Fruit fly (Drosophila melanogaster) whole organism, embryonic: ENCODE measurements around the gene CG13085.
A peak's percentile ranks its signal among the peaks of the same experiment; 100 is the strongest.

Experiments
- Adf1 ChIP-seq: fragments of 200-800 bp; sonication (Bioruptor generic); IDR thresholded peaks from 2 replicates; pipeline ENCODE4 v1.3.6; 2022; ENCODE audit warnings: missing biosample characterization, missing genetic modification characterization
- Antp ChIP-seq: fragments of 200-800 bp; sonication (Bioruptor generic); optimal IDR thresholded peaks from 3 replicates; lab custom pipeline; 2016; ENCODE audit warnings: missing biosample characterization, missing genetic modification characterization
- B-H1 ChIP-seq: fragments of 200-800 bp; sonication (Bioruptor generic); IDR thresholded peaks from 3 replicates; pipeline ENCODE4 v1.3.6; 2022; ENCODE audit warnings: missing biosample characterization, missing genetic modification characterization
- BtbVII ChIP-seq: fragments of 200-800 bp; sonication (Bioruptor generic); optimal IDR thresholded peaks from 3 replicates; lab custom pipeline; 2017; ENCODE audit warnings: missing biosample characterization, mild to moderate bottlenecking, missing genetic modification characterization
- CG10565 ChIP-seq: fragments of 200-800 bp; sonication (Bioruptor generic); optimal IDR thresholded peaks from 3 replicates; lab custom pipeline; 2016; ENCODE audit warnings: missing biosample characterization, mild to moderate bottlenecking, missing genetic modification characterization
- CG10959 ChIP-seq: fragments of 200-800 bp; sonication (Bioruptor generic); IDR thresholded peaks from 2 replicates; pipeline ENCODE4 v1.3.6; 2022; ENCODE audit warnings: missing biosample characterization, missing genetic modification characterization
- CG12659 ChIP-seq: fragments of 200-800 bp; sonication (Bioruptor generic); optimal IDR thresholded peaks from 3 replicates; lab custom pipeline; 2017; ENCODE audit warnings: mild to moderate bottlenecking, missing biosample characterization, missing genetic modification reagents, missing genetic modification characterization
- CG14441 ChIP-seq: fragments of 200-800 bp; sonication (Bioruptor generic); IDR thresholded peaks from 2 replicates; pipeline ENCODE4 v1.3.6; 2022; ENCODE audit warnings: missing biosample characterization, missing genetic modification characterization
- CG17361 ChIP-seq: fragments of 200-800 bp; sonication (Bioruptor generic); IDR thresholded peaks from 3 replicates; pipeline ENCODE4 v1.3.6; 2022; ENCODE audit warnings: missing biosample characterization, missing genetic modification characterization
- CG3065 ChIP-seq: fragments of 200-800 bp; sonication (Bioruptor generic); optimal IDR thresholded peaks from 2 replicates; lab custom pipeline; 2016; ENCODE audit warnings: missing biosample characterization, missing genetic modification characterization
- CG3163 ChIP-seq: fragments of 200-800 bp; sonication (Bioruptor generic); optimal IDR thresholded peaks from 3 replicates; lab custom pipeline; 2016; ENCODE audit warnings: missing biosample characterization, missing genetic modification characterization
- CG3838 ChIP-seq: fragments of 200-800 bp; sonication (Bioruptor generic); optimal IDR thresholded peaks from 3 replicates; lab custom pipeline; 2016; ENCODE audit warnings: missing biosample characterization, missing genetic modification characterization
- CG4282 ChIP-seq: fragments of 200-800 bp; sonication (Bioruptor generic); optimal IDR thresholded peaks from 2 replicates; lab custom pipeline; 2016; ENCODE audit warnings: missing biosample characterization, missing genetic modification characterization
- CG5245 ChIP-seq: fragments of 200-800 bp; sonication (Bioruptor generic); optimal IDR thresholded peaks from 3 replicates; lab custom pipeline; 2016; ENCODE audit warnings: missing biosample characterization, missing genetic modification characterization
- CG6689 ChIP-seq: fragments of 200-800 bp; sonication (Bioruptor generic); IDR thresholded peaks from 2 replicates; pipeline ENCODE4 v1.3.6; 2022; ENCODE audit warnings: missing biosample characterization, missing genetic modification characterization
- CG7271 ChIP-seq: fragments of 200-800 bp; sonication (Bioruptor generic); optimal IDR thresholded peaks from 2 replicates; lab custom pipeline; 2018; ENCODE audit warnings: missing biosample characterization, mild to moderate bottlenecking, missing genetic modification characterization, moderate library complexity
- CG7745 ChIP-seq: fragments of 200-800 bp; sonication (Bioruptor generic); optimal IDR thresholded peaks from 2 replicates; lab custom pipeline; 2018; ENCODE audit warnings: missing biosample characterization, mild to moderate bottlenecking, missing genetic modification characterization, moderate library complexity
- CG8924 ChIP-seq: fragments of 200-800 bp; optimal IDR thresholded peaks from 3 replicates; lab custom pipeline; 2019; ENCODE audit warnings: missing biosample characterization, mild to moderate bottlenecking, missing genetic modification characterization, moderate library complexity
- Dfd ChIP-seq, 2 experiments: fragments of >200 bp; optimal IDR thresholded peaks; 2 replicates each; lab custom pipeline; 2017; ENCODE audit warnings: missing biosample characterization in 2 of 2, missing genetic modification characterization in 2 of 2
- Dip3 ChIP-seq: fragments of 200-800 bp; sonication (Bioruptor generic); optimal IDR thresholded peaks from 3 replicates; lab custom pipeline; 2016; ENCODE audit warnings: missing biosample characterization, missing genetic modification characterization
- Gsc ChIP-seq: fragments of 200-800 bp; sonication (Bioruptor generic); IDR thresholded peaks from 2 replicates; pipeline ENCODE4 v1.3.6; 2022; ENCODE audit warnings: missing biosample characterization, missing genetic modification characterization
- HLHmδ ChIP-seq: fragments of 200-800 bp; sonication (Bioruptor generic); optimal IDR thresholded peaks from 2 replicates; lab custom pipeline; 2018; ENCODE audit warnings: missing biosample characterization, mild to moderate bottlenecking, missing genetic modification characterization, moderate library complexity
- Hey ChIP-seq: fragments of 200-800 bp; sonication (Bioruptor generic); optimal IDR thresholded peaks from 3 replicates; lab custom pipeline; 2018; ENCODE audit warnings: missing biosample characterization, mild to moderate bottlenecking, missing genetic modification characterization
- Myb ChIP-seq: fragments of 200-800 bp; sonication (Bioruptor generic); optimal IDR thresholded peaks from 2 replicates; lab custom pipeline; 2016; ENCODE audit warnings: missing biosample characterization, missing genetic modification characterization
- Nf-YB ChIP-seq: fragments of 200-800 bp; sonication (Bioruptor generic); optimal IDR thresholded peaks from 3 replicates; lab custom pipeline; 2019; ENCODE audit warnings: missing biosample characterization, mild to moderate bottlenecking, missing genetic modification characterization, moderate library complexity
- Scr ChIP-seq: fragments of 200-800 bp; sonication (Bioruptor generic); IDR thresholded peaks from 2 replicates; pipeline ENCODE4 v1.3.6; 2022; ENCODE audit warnings: missing biosample characterization, missing genetic modification characterization; ENCODE audit not compliant: partially characterized antibody
- Trl ChIP-seq, 3 experiments: fragments of >200 bp in 2 of 3; fragments of 200-800 bp in 1 of 3; sonication (Bioruptor generic) in 1 of 3; optimal IDR thresholded peaks; 2 replicates in 1 of 3; 3 replicates in 2 of 3; lab custom pipeline; 2016 to 2017; ENCODE audit warnings: missing biosample characterization in 1 of 3, missing genetic modification characterization in 1 of 3
- ab ChIP-seq: fragments of 200-800 bp; sonication (Bioruptor generic); optimal IDR thresholded peaks from 2 replicates; lab custom pipeline; 2016; ENCODE audit warnings: missing biosample characterization, missing genetic modification characterization
- al ChIP-seq: fragments of 200-800 bp; sonication (Bioruptor generic); IDR thresholded peaks from 2 replicates; pipeline ENCODE4 v1.3.6; 2022; ENCODE audit warnings: missing biosample characterization, missing genetic modification characterization
- amos ChIP-seq: fragments of 200-800 bp; sonication (Bioruptor generic); IDR thresholded peaks from 2 replicates; pipeline ENCODE4 v1.3.6; 2022; ENCODE audit warnings: missing biosample characterization, missing genetic modification characterization; ENCODE audit not compliant: partially characterized antibody
- bcd ChIP-seq: fragments of 200-800 bp; sonication (Bioruptor generic); optimal IDR thresholded peaks from 2 replicates; lab custom pipeline; 2017; ENCODE audit warnings: missing biosample characterization, mild to moderate bottlenecking, missing genetic modification characterization
- bsh ChIP-seq, 2 experiments: fragments of 200-800 bp; sonication (Bioruptor generic); optimal IDR thresholded peaks; 2 replicates each; lab custom pipeline; 2017 to 2018; ENCODE audit warnings: mild to moderate bottlenecking in 2 of 2, missing biosample characterization in 2 of 2, missing genetic modification characterization in 2 of 2, moderate library complexity in 1 of 2
- dmrt99B ChIP-seq: fragments of 200-800 bp; sonication (Bioruptor generic); optimal IDR thresholded peaks from 2 replicates; lab custom pipeline; 2018; ENCODE audit warnings: missing biosample characterization, mild to moderate bottlenecking, missing genetic modification characterization, moderate library complexity
- ems ChIP-seq: fragments of 200-800 bp; sonication (Bioruptor generic); optimal IDR thresholded peaks from 3 replicates; lab custom pipeline; 2016; ENCODE audit warnings: missing biosample characterization, missing genetic modification characterization
- exex ChIP-seq: fragments of 200-800 bp; sonication (Bioruptor generic); optimal IDR thresholded peaks from 4 replicates; lab custom pipeline; 2018; ENCODE audit warnings: missing biosample characterization, mild to moderate bottlenecking, missing genetic modification characterization, moderate library complexity
- eyg ChIP-seq: fragments of 200-800 bp; sonication (Bioruptor generic); optimal IDR thresholded peaks from 3 replicates; lab custom pipeline; 2016; ENCODE audit warnings: missing biosample characterization, missing genetic modification characterization
- fd102C ChIP-seq: fragments of 200-800 bp; sonication (Bioruptor generic); optimal IDR thresholded peaks from 2 replicates; lab custom pipeline; 2018; ENCODE audit warnings: missing biosample characterization, mild to moderate bottlenecking, missing genetic modification characterization, moderate library complexity
- fd3F ChIP-seq: fragments of 200-800 bp; sonication (Bioruptor generic); optimal IDR thresholded peaks from 2 replicates; lab custom pipeline; 2018; ENCODE audit warnings: missing biosample characterization, mild to moderate bottlenecking, missing genetic modification characterization, moderate library complexity
- grn ChIP-seq: fragments of 200-800 bp; sonication (Bioruptor generic); optimal IDR thresholded peaks from 3 replicates; lab custom pipeline; 2017; ENCODE audit warnings: missing biosample characterization, missing genetic modification characterization
- ham ChIP-seq: fragments of 200-800 bp; sonication (Bioruptor generic); IDR thresholded peaks from 2 replicates; pipeline ENCODE4 v1.3.6; 2022; ENCODE audit warnings: missing biosample characterization, missing genetic modification characterization
- inv ChIP-seq: fragments of 200-800 bp; sonication (Bioruptor generic); IDR thresholded peaks from 2 replicates; pipeline ENCODE4 v1.3.6; 2022; ENCODE audit warnings: missing biosample characterization, missing genetic modification characterization; ENCODE audit not compliant: partially characterized antibody
- ken ChIP-seq: fragments of 200-800 bp; sonication (Bioruptor generic); IDR thresholded peaks from 3 replicates; pipeline ENCODE4 v1.3.6; 2022; ENCODE audit warnings: missing biosample characterization, missing genetic modification characterization
- klu ChIP-seq: fragments of 200-800 bp; sonication (Bioruptor generic); IDR thresholded peaks from 2 replicates; pipeline ENCODE4 v1.3.6; 2022; ENCODE audit warnings: missing biosample characterization, missing genetic modification characterization
- knrl ChIP-seq: fragments of 200-800 bp; sonication (Bioruptor generic); IDR thresholded peaks from 3 replicates; pipeline ENCODE4 v1.3.6; 2022; ENCODE audit warnings: missing biosample characterization, missing genetic modification characterization; ENCODE audit not compliant: partially characterized antibody
- lab ChIP-seq: fragments of 200-800 bp; sonication (Bioruptor generic); optimal IDR thresholded peaks from 3 replicates; lab custom pipeline; 2017; ENCODE audit warnings: missing biosample characterization, missing genetic modification characterization, mild to moderate bottlenecking, moderate library complexity, missing genetic modification reagents
- pros ChIP-seq: fragments of 200-800 bp; sonication (Bioruptor generic); optimal IDR thresholded peaks from 3 replicates; lab custom pipeline; 2019; ENCODE audit warnings: missing biosample characterization, mild to moderate bottlenecking, missing genetic modification characterization, moderate library complexity
- salm ChIP-seq: fragments of 200-800 bp; sonication (Bioruptor generic); optimal IDR thresholded peaks from 2 replicates; lab custom pipeline; 2018; ENCODE audit warnings: missing biosample characterization, mild to moderate bottlenecking, missing genetic modification characterization
- sna ChIP-seq: fragments of 200-800 bp; sonication (Bioruptor generic); IDR thresholded peaks from 2 replicates; pipeline ENCODE4 v1.3.6; 2022; ENCODE audit warnings: missing biosample characterization, missing genetic modification characterization; ENCODE audit not compliant: partially characterized antibody
- twi ChIP-seq: fragments of 200-800 bp; optimal IDR thresholded peaks from 2 replicates; lab custom pipeline; 2019; ENCODE audit warnings: missing biosample characterization, mild to moderate bottlenecking, missing genetic modification characterization, moderate library complexity
- tx ChIP-seq: fragments of 200-800 bp; sonication (Bioruptor generic); optimal IDR thresholded peaks from 2 replicates; lab custom pipeline; 2016; ENCODE audit warnings: missing biosample characterization, missing genetic modification characterization
- vfl ChIP-seq: fragments of 200-800 bp; sonication (Bioruptor generic); optimal IDR thresholded peaks from 2 replicates; lab custom pipeline; 2016; ENCODE audit warnings: missing biosample characterization, missing genetic modification characterization

CG13085 gene

DNA sequence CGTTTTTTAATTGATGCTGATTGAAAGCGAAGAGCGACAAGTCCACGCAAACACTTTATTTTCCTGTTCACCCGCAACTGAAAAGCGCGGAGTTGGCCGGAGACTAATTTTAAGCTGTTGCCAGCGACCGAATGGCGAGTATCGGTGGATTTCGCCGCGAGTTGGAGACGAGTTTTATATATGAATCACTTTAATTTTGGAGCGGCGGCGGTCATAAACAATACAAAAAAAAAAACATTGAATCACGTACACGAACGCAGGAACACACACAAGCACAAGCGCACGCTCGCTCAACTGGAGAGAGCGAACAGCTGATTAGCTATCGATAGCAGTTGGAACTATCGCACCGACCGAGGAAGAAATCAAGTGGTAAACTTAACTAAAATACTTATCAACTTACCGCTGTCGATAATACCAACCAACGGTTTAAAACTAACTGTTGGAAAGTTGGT lies 2.5 kb downstream of the CG13085 start, which contains the start of gene Pax (continued):
- peak; percentile 96 for TF ChIP-seq Myb (GFP tag; lab: Kevin White, UChicago)
- TF ChIP-seq BtbVII (GFP tag; lab: Kevin White, UChicago): no peak
- no peak for TF ChIP-seq ken (GFP tag; lab: Robert Waterston, UW)
- TF ChIP-seq CG10565 (GFP tag; lab: Kevin White, UChicago): no peak
- no peak for TF ChIP-seq Dfd (GFP tag; optimal IDR thresholded peaks at IDR 0.05; lab: Kevin White, UChicago)
- no peak for TF ChIP-seq CG17361
- no peak for TF ChIP-seq fd102C (GFP tag; lab: Kevin White, UChicago)
- no peak for TF ChIP-seq exex
- no peak for TF ChIP-seq CG7271 (tag; lab: Kevin White, UChicago)
- no peak for TF ChIP-seq CG8924 (tag; lab: Kevin White, UChicago)
- TF ChIP-seq eyg (GFP tag; lab: Kevin White, UChicago): no peak
- TF ChIP-seq Hey: no peak
- peak; percentile 92 for TF ChIP-seq sna
- TF ChIP-seq klu (GFP tag; lab: Robert Waterston, UW): no peak
- no peak for TF ChIP-seq CG6689 (GFP tag; lab: Robert Waterston, UW)
- TF ChIP-seq amos (GFP tag; lab: Robert Waterston, UW): peak; percentile 94; the same call in 1 of the 2 replicates
- TF ChIP-seq CG14441 (GFP tag; lab: Robert Waterston, UW): no peak
- TF ChIP-seq knrl: peak; percentile 90
- no peak for TF ChIP-seq bsh (GFP tag; optimal IDR thresholded peaks at IDR 0.05; lab: Kevin White, UChicago)
- TF ChIP-seq CG12659 (GFP tag; lab: Kevin White, UChicago): peak; percentile 60
- TF ChIP-seq tx (GFP tag; lab: Kevin White, UChicago): no peak
- TF ChIP-seq HLHmδ (GFP tag; lab: Kevin White, UChicago): no peak
- no peak for TF ChIP-seq vfl (GFP tag; lab: Kevin White, UChicago)
- TF ChIP-seq grn (GFP tag; lab: Kevin White, UChicago): no peak
- TF ChIP-seq fd3F (GFP tag; lab: Kevin White, UChicago): no peak
- no peak for TF ChIP-seq ham (GFP tag; lab: Robert Waterston, UW)
- TF ChIP-seq Nf-YB (GFP tag; lab: Kevin White, UChicago): peak; percentile 78
- TF ChIP-seq ems (GFP tag; lab: Kevin White, UChicago): no peak
- no peak for TF ChIP-seq CG4282 (GFP tag; lab: Kevin White, UChicago)
- TF ChIP-seq bcd (GFP tag; lab: Kevin White, UChicago): no peak
- TF ChIP-seq ab: no peak
- no peak for TF ChIP-seq dmrt99B (tag; lab: Kevin White, UChicago)
- no peak; the same call in 1 of the 2 replicates for TF ChIP-seq Adf1 (GFP tag; lab: Robert Waterston, UW)
- TF ChIP-seq Gsc: no peak
- TF ChIP-seq CG3065: no peak
- no peak for TF ChIP-seq salm (tag; lab: Kevin White, UChicago)
- no peak for TF ChIP-seq B-H1 (GFP tag; lab: Robert Waterston, UW)
- TF ChIP-seq CG5245 (GFP tag; lab: Kevin White, UChicago): no peak
- peak; percentile 93 for TF ChIP-seq inv (GFP tag; lab: Robert Waterston, UW)
- peak; percentile 97 for TF ChIP-seq Scr (GFP tag; lab: Robert Waterston, UW)
- no peak for TF ChIP-seq al
- peak; percentile 66 to 77 for TF ChIP-seq Trl (optimal IDR thresholded peaks at IDR 0.05; lab: Kevin White, UChicago)
- no peak for TF ChIP-seq Trl (GFP tag; optimal IDR thresholded peaks at IDR 0.05; lab: Kevin White, UChicago)
- TF ChIP-seq Dip3 (GFP tag; lab: Kevin White, UChicago): no peak
- TF ChIP-seq Antp (GFP tag; lab: Kevin White, UChicago): no peak
- no peak for TF ChIP-seq CG3163
- TF ChIP-seq lab (GFP tag; lab: Kevin White, UChicago): no peak
- TF ChIP-seq twi: no peak
- TF ChIP-seq CG7745 (tag; lab: Kevin White, UChicago): no peak
- TF ChIP-seq pros (GFP tag; lab: Kevin White, UChicago): peak; percentile 19
- TF ChIP-seq CG3838 (GFP tag; lab: Kevin White, UChicago): no peak
- no peak for TF ChIP-seq CG10959 (GFP tag; lab: Robert Waterston, UW)
